Fruit fly (Drosophila melanogaster) whole organism, embryonic: ENCODE results near the gene CG13407.

Experiments used
- Aef1 ChIP-seq: fragments of 200-800 bp; sonication (Bioruptor generic); IDR thresholded peaks from 3 replicates; pipeline ENCODE4 v1.3.6; 2022; ENCODE audit warnings: missing biosample characterization, missing genetic modification characterization
- CG10543 ChIP-seq: fragments of 200-800 bp; sonication (Bioruptor generic); optimal IDR thresholded peaks from 3 replicates; lab custom pipeline; 2017; ENCODE audit warnings: missing biosample characterization, mild to moderate bottlenecking, missing genetic modification characterization, moderate library complexity
- CG11560 ChIP-seq: fragments of 200-800 bp; sonication (Bioruptor generic); IDR thresholded peaks from 3 replicates; pipeline ENCODE4 v1.3.6; 2022; ENCODE audit warnings: missing biosample characterization, missing genetic modification characterization
- CG11695 ChIP-seq: fragments of 200-800 bp; sonication (Bioruptor generic); IDR thresholded peaks from 3 replicates; pipeline ENCODE4 v1.3.6; 2022; ENCODE audit warnings: missing biosample characterization, missing genetic modification characterization
- CG13424 ChIP-seq: fragments of 200-800 bp; sonication (Bioruptor generic); optimal IDR thresholded peaks from 2 replicates; lab custom pipeline; 2019; ENCODE audit warnings: missing biosample characterization, mild to moderate bottlenecking, missing genetic modification characterization, moderate library complexity
- CG13624 ChIP-seq: fragments of 200-800 bp; sonication (Bioruptor generic); optimal IDR thresholded peaks from 2 replicates; lab custom pipeline; 2016; ENCODE audit warnings: missing biosample characterization, missing genetic modification characterization
- CG14441 ChIP-seq: fragments of 200-800 bp; sonication (Bioruptor generic); IDR thresholded peaks from 2 replicates; pipeline ENCODE4 v1.3.6; 2022; ENCODE audit warnings: missing biosample characterization, missing genetic modification characterization
- CG14710 ChIP-seq: fragments of 200-800 bp; sonication (Bioruptor generic); optimal IDR thresholded peaks from 3 replicates; lab custom pipeline; 2019; ENCODE audit warnings: missing biosample characterization, mild to moderate bottlenecking, missing genetic modification characterization, moderate library complexity
- CG15479 ChIP-seq: fragments of 200-800 bp; sonication (Bioruptor generic); optimal IDR thresholded peaks from 3 replicates; lab custom pipeline; 2019; ENCODE audit warnings: missing biosample characterization, mild to moderate bottlenecking, missing genetic modification characterization, moderate library complexity
- CG17328 ChIP-seq: fragments of 200-800 bp; sonication (Bioruptor generic); IDR thresholded peaks from 2 replicates; pipeline ENCODE4 v1.3.6; 2022; ENCODE audit warnings: missing biosample characterization, missing genetic modification characterization
- CG17361 ChIP-seq: fragments of 200-800 bp; sonication (Bioruptor generic); IDR thresholded peaks from 3 replicates; pipeline ENCODE4 v1.3.6; 2022; ENCODE audit warnings: missing biosample characterization, missing genetic modification characterization
- CG2116 ChIP-seq: fragments of 200-800 bp; sonication (Bioruptor generic); optimal IDR thresholded peaks from 3 replicates; lab custom pipeline; 2018; ENCODE audit warnings: missing biosample characterization, mild to moderate bottlenecking, missing genetic modification characterization
- CG30403 ChIP-seq: fragments of 200-800 bp; sonication (Bioruptor generic); optimal IDR thresholded peaks from 3 replicates; lab custom pipeline; 2016; ENCODE audit warnings: missing biosample characterization, missing genetic modification characterization
- CG31388 ChIP-seq: fragments of 200-800 bp; sonication (Bioruptor generic); optimal IDR thresholded peaks from 2 replicates; lab custom pipeline; 2016; ENCODE audit warnings: missing biosample characterization, missing genetic modification characterization
- CG3726 ChIP-seq: fragments of 200-800 bp; sonication (Bioruptor generic); IDR thresholded peaks from 3 replicates; pipeline ENCODE4, ENCODE4 v1.3.6; 2022; ENCODE audit warnings: missing biosample characterization, missing genetic modification characterization
- CG3995 ChIP-seq: fragments of 200-800 bp; sonication (Bioruptor generic); optimal IDR thresholded peaks from 3 replicates; lab custom pipeline; 2016; ENCODE audit warnings: missing biosample characterization, missing genetic modification characterization
- CG4854 ChIP-seq: fragments of 200-800 bp; sonication (Bioruptor generic); optimal IDR thresholded peaks from 2 replicates; lab custom pipeline; 2016; ENCODE audit warnings: missing biosample characterization, missing genetic modification characterization, inconsistent platforms
- CG9215 ChIP-seq: fragments of 200-800 bp; sonication (Bioruptor generic); IDR thresholded peaks from 2 replicates; pipeline ENCODE4 v1.3.6; 2022; ENCODE audit warnings: missing biosample characterization, missing genetic modification characterization
- CrebB ChIP-seq: fragments of 200-800 bp; sonication (Bioruptor generic); optimal IDR thresholded peaks from 3 replicates; lab custom pipeline; 2018; ENCODE audit warnings: missing biosample characterization, mild to moderate bottlenecking, missing genetic modification characterization
- Dp ChIP-seq: fragments of 200-800 bp; sonication (Bioruptor generic); optimal IDR thresholded peaks from 2 replicates; lab custom pipeline; 2018; ENCODE audit warnings: missing biosample characterization, mild to moderate bottlenecking, missing genetic modification characterization, moderate library complexity
- Ets65A ChIP-seq: fragments of 200-800 bp; sonication (Bioruptor generic); peaks from one replicate; lab custom pipeline; 2016; ENCODE audit warnings: missing biosample characterization, missing genetic modification characterization
- Fer2 ChIP-seq: fragments of 200-800 bp; sonication (Bioruptor generic); optimal IDR thresholded peaks from 2 replicates; lab custom pipeline; 2018; ENCODE audit warnings: missing biosample characterization, mild to moderate bottlenecking, missing genetic modification characterization, moderate library complexity
- Meics ChIP-seq: fragments of 200-800 bp; sonication (Bioruptor generic); optimal IDR thresholded peaks from 2 replicates; lab custom pipeline; 2017; ENCODE audit warnings: missing biosample characterization, mild to moderate bottlenecking, missing genetic modification characterization
- Nf-YA ChIP-seq: fragments of 200-800 bp; sonication (Bioruptor generic); IDR thresholded peaks from 2 replicates; pipeline ENCODE4 v1.3.6; 2022; ENCODE audit warnings: missing biosample characterization, missing genetic modification characterization
- Nf-YC ChIP-seq: fragments of 200-800 bp; optimal IDR thresholded peaks from 3 replicates; lab custom pipeline; 2019; ENCODE audit warnings: missing biosample characterization, mild to moderate bottlenecking, missing genetic modification characterization, moderate library complexity
- Oaz ChIP-seq: fragments of 200-800 bp; sonication (Bioruptor generic); IDR thresholded peaks from 2 replicates; pipeline ENCODE4 v1.3.6; 2022; ENCODE audit warnings: missing biosample characterization, missing genetic modification characterization
- Oli ChIP-seq: fragments of 200-800 bp; sonication (Bioruptor generic); optimal IDR thresholded peaks from 2 replicates; lab custom pipeline; 2018; ENCODE audit warnings: missing biosample characterization, mild to moderate bottlenecking, missing genetic modification characterization, moderate library complexity
- PHDP ChIP-seq: fragments of 200-800 bp; sonication (Bioruptor generic); optimal IDR thresholded peaks from 3 replicates; lab custom pipeline; 2018; ENCODE audit warnings: missing biosample characterization, mild to moderate bottlenecking, missing genetic modification characterization, moderate library complexity
- Poxn ChIP-seq: fragments of 200-800 bp; sonication (Bioruptor generic); IDR thresholded peaks from 2 replicates; pipeline ENCODE4 v1.3.6; 2022; ENCODE audit warnings: missing biosample characterization, missing genetic modification characterization
- Ptx1 ChIP-seq: fragments of 200-800 bp; sonication (Bioruptor generic); IDR thresholded peaks from 2 replicates; pipeline ENCODE4 v1.3.6; 2022; ENCODE audit warnings: missing biosample characterization, missing genetic modification characterization
- Six4 ChIP-seq: fragments of 200-800 bp; sonication (Bioruptor generic); optimal IDR thresholded peaks from 2 replicates; lab custom pipeline; 2016; ENCODE audit warnings: missing biosample characterization, missing genetic modification characterization
- Sry-δ ChIP-seq: fragments of 200-800 bp; sonication (Bioruptor generic); optimal IDR thresholded peaks from 2 replicates; lab custom pipeline; 2016; ENCODE audit warnings: missing biosample characterization, missing genetic modification characterization
- Taf1 ChIP-seq: fragments of 200-800 bp; sonication (Bioruptor generic); IDR thresholded peaks from 2 replicates; pipeline ENCODE4 v1.3.6; 2022; ENCODE audit warnings: missing biosample characterization, missing genetic modification characterization
- Trl ChIP-seq, 3 experiments: fragments of >200 bp in 2 of 3; fragments of 200-800 bp in 1 of 3; sonication (Bioruptor generic) in 1 of 3; optimal IDR thresholded peaks; 2 replicates in 1 of 3; 3 replicates in 2 of 3; lab custom pipeline; 2016 to 2017; ENCODE audit warnings: missing biosample characterization in 1 of 3, missing genetic modification characterization in 1 of 3
- Vsx1 ChIP-seq: fragments of 200-800 bp; sonication (Bioruptor generic); optimal IDR thresholded peaks from 2 replicates; lab custom pipeline; 2017; ENCODE audit warnings: missing biosample characterization, mild to moderate bottlenecking, missing genetic modification characterization, missing genetic modification reagents
- YL-1 ChIP-seq: fragments of 200-800 bp; sonication (Bioruptor generic); optimal IDR thresholded peaks from 3 replicates; lab custom pipeline; 2017; ENCODE audit warnings: missing biosample characterization, mild to moderate bottlenecking, missing genetic modification characterization
- abd-A ChIP-seq: fragments of 200-800 bp; sonication (Bioruptor generic); optimal IDR thresholded peaks from 3 replicates; lab custom pipeline; 2019; ENCODE audit warnings: missing biosample characterization, mild to moderate bottlenecking, missing genetic modification characterization, moderate library complexity
- ac ChIP-seq: fragments of 200-800 bp; sonication (Bioruptor generic); optimal IDR thresholded peaks from 3 replicates; lab custom pipeline; 2017; ENCODE audit warnings: missing biosample characterization, mild to moderate bottlenecking, missing genetic modification characterization
- bowl ChIP-seq: fragments of 200-800 bp; sonication (Bioruptor generic); IDR thresholded peaks from 2 replicates; pipeline ENCODE4 v1.3.6; 2022; ENCODE audit warnings: missing biosample characterization, missing genetic modification characterization
- cad ChIP-seq: fragments of >200 bp; optimal IDR thresholded peaks from 2 replicates; lab custom pipeline; 2017; ENCODE audit warnings: missing biosample characterization, missing genetic modification characterization
- chinmo ChIP-seq: fragments of 200-800 bp; sonication (Bioruptor generic); IDR thresholded peaks from 4 replicates; pipeline ENCODE4 v1.3.6; 2022; ENCODE audit warnings: missing biosample characterization, missing genetic modification characterization; ENCODE audit not compliant: partially characterized antibody
- da ChIP-seq: fragments of 200-800 bp; sonication (Bioruptor generic); optimal IDR thresholded peaks from 2 replicates; lab custom pipeline; 2016; ENCODE audit warnings: missing biosample characterization, missing genetic modification characterization
- eve ChIP-seq, 2 experiments: fragments of >200 bp; optimal IDR thresholded peaks; 2 replicates each; lab custom pipeline; 2017; ENCODE audit warnings: missing biosample characterization in 2 of 2, missing genetic modification characterization in 2 of 2
- ewg ChIP-seq: fragments of 200-800 bp; sonication (Bioruptor generic); optimal IDR thresholded peaks from 3 replicates; lab custom pipeline; 2017; ENCODE audit warnings: mild to moderate bottlenecking, missing biosample characterization, missing genetic modification reagents, missing genetic modification characterization
- hbn ChIP-seq: fragments of 200-800 bp; sonication (Bioruptor generic); IDR thresholded peaks from 2 replicates; pipeline ENCODE4 v1.3.6; 2022; ENCODE audit warnings: missing biosample characterization, missing genetic modification characterization; ENCODE audit not compliant: partially characterized antibody
- jigr1 ChIP-seq: fragments of 200-800 bp; sonication (Bioruptor generic); IDR thresholded peaks from 3 replicates; pipeline ENCODE4 v1.3.6; 2022; ENCODE audit warnings: missing biosample characterization, missing genetic modification characterization
- klu ChIP-seq: fragments of 200-800 bp; sonication (Bioruptor generic); IDR thresholded peaks from 2 replicates; pipeline ENCODE4 v1.3.6; 2022; ENCODE audit warnings: missing biosample characterization, missing genetic modification characterization
- lab ChIP-seq: fragments of 200-800 bp; sonication (Bioruptor generic); optimal IDR thresholded peaks from 3 replicates; lab custom pipeline; 2017; ENCODE audit warnings: missing biosample characterization, missing genetic modification characterization, mild to moderate bottlenecking, moderate library complexity, missing genetic modification reagents
- mld ChIP-seq: fragments of 200-800 bp; sonication (Bioruptor generic); IDR thresholded peaks from 3 replicates; pipeline ENCODE4 v1.3.6; 2022; ENCODE audit warnings: missing biosample characterization, missing genetic modification characterization; ENCODE audit not compliant: partially characterized antibody
- psq ChIP-seq: fragments of 200-800 bp; sonication (Bioruptor generic); optimal IDR thresholded peaks from 2 replicates; lab custom pipeline; 2017; ENCODE audit warnings: missing biosample characterization, missing genetic modification characterization
- so ChIP-seq: fragments of 200-800 bp; sonication (Bioruptor generic); IDR thresholded peaks from 3 replicates; pipeline ENCODE4 v1.3.6; 2022; ENCODE audit warnings: missing biosample characterization, missing genetic modification characterization
- tup ChIP-seq: fragments of 200-800 bp; sonication (Bioruptor generic); optimal IDR thresholded peaks from 2 replicates; lab custom pipeline; 2016; ENCODE audit warnings: missing biosample characterization, mild to moderate bottlenecking, missing genetic modification characterization, moderate library complexity

The CG13407 gene

dm6 chr3R:22147426-22147825, 44.2 kb downstream of the CG13407 start (continued):
- peak; percentile 45 for TF ChIP-seq CG15479 (GFP tag; lab: Kevin White, UChicago)
- TF ChIP-seq CrebB, result peak; percentile 3
- no peak for TF ChIP-seq Sry-δ (GFP tag; lab: Kevin White, UChicago)
- TF ChIP-seq CG11695, result no peak
- no peak for TF ChIP-seq CG13624
- no peak for TF ChIP-seq mld (GFP tag; lab: Robert Waterston, UW)
- no peak for TF ChIP-seq Dp (GFP tag; lab: Kevin White, UChicago)
- TF ChIP-seq Six4, result peak; percentile 29
- peak; percentile 72 for TF ChIP-seq lab
- TF ChIP-seq Nf-YC, result no peak
- no peak for TF ChIP-seq CG30403 (GFP tag; lab: Kevin White, UChicago)
- TF ChIP-seq Taf1 (GFP tag; lab: Robert Waterston, UW), result no peak
- TF ChIP-seq chinmo (GFP tag; lab: Robert Waterston, UW), result no peak
- no peak for TF ChIP-seq ewg (GFP tag; lab: Kevin White, UChicago)
- TF ChIP-seq CG11560, result no peak
- TF ChIP-seq CG17361, result no peak
- no peak for TF ChIP-seq Aef1
- TF ChIP-seq CG4854 (GFP tag; lab: Kevin White, UChicago), result no peak
- no peak for TF ChIP-seq CG3995 (GFP tag; lab: Kevin White, UChicago)
- no peak for TF ChIP-seq Oli
- no peak; the same call in 2 of the 3 replicates for TF ChIP-seq so
- TF ChIP-seq CG17328 (GFP tag; lab: Robert Waterston, UW), result no peak
- no peak for TF ChIP-seq Poxn (GFP tag; lab: Robert Waterston, UW)
- TF ChIP-seq CG10543, result peak; percentile 24
- TF ChIP-seq tup (GFP tag; lab: Kevin White, UChicago), result peak; percentile 35
- TF ChIP-seq Meics (GFP tag; lab: Kevin White, UChicago), result peak; percentile 43
- TF ChIP-seq CG14710 (tag; lab: Kevin White, UChicago), result peak; percentile 63
- TF ChIP-seq klu (GFP tag; lab: Robert Waterston, UW), result no peak
- TF ChIP-seq Nf-YA (GFP tag; lab: Robert Waterston, UW), result no peak
- TF ChIP-seq CG3726 (GFP tag; lab: Robert Waterston, UW), result no peak
- TF ChIP-seq YL-1 (GFP tag; lab: Kevin White, UChicago), result peak; percentile 22
- TF ChIP-seq CG2116 (GFP tag; lab: Kevin White, UChicago), result peak; percentile 10
- no peak for TF ChIP-seq jigr1 (GFP tag; lab: Robert Waterston, UW)
- peak; percentile 11 for TF ChIP-seq CG13424 (tag; lab: Kevin White, UChicago)
- TF ChIP-seq psq (GFP tag; lab: Kevin White, UChicago), result no peak
- peak; percentile 95 for TF ChIP-seq ac
- TF ChIP-seq eve (GFP tag; optimal IDR thresholded peaks at IDR 0.05; lab: Kevin White, UChicago), result no peak
- TF ChIP-seq Ets65A, result peak; percentile 81
- TF ChIP-seq da (GFP tag; lab: Kevin White, UChicago), result no peak
- TF ChIP-seq PHDP, result no peak
- no peak for TF ChIP-seq abd-A (tag; lab: Kevin White, UChicago)
- no peak for TF ChIP-seq Ptx1
- no peak for TF ChIP-seq cad (GFP tag; lab: Kevin White, UChicago)
- no peak for TF ChIP-seq CG14441 (GFP tag; lab: Robert Waterston, UW)
- TF ChIP-seq Fer2, result no peak
- no peak for TF ChIP-seq Oaz (GFP tag; lab: Robert Waterston, UW)
- TF ChIP-seq hbn (GFP tag; lab: Robert Waterston, UW), result no peak
- no peak for TF ChIP-seq CG9215 (GFP tag; lab: Robert Waterston, UW)
- no peak for TF ChIP-seq bowl (GFP tag; lab: Robert Waterston, UW)
- TF ChIP-seq Vsx1 (GFP tag; lab: Kevin White, UChicago), result peak; percentile 48
- no peak for TF ChIP-seq Trl (optimal IDR thresholded peaks at IDR 0.05; lab: Kevin White, UChicago)
- peak; percentile 12 for TF ChIP-seq Trl (GFP tag; optimal IDR thresholded peaks at IDR 0.05; lab: Kevin White, UChicago)
- no peak for TF ChIP-seq CG31388
